Worm (Caenorhabditis elegans) whole organism, L1 larva: ENCODE data around the gene T09A5.15.

ENCODE experiments used
- C34B4.2 ChIP-seq: sonication (generic microtip); optimal IDR thresholded peaks from 2 replicates; lab custom pipeline; 2017; ENCODE audit warnings: mild to moderate bottlenecking, missing genetic modification characterization, missing compliant biosample characterization
- aha-1 ChIP-seq: fragments of 150-350 bp; optimal IDR thresholded peaks from 2 replicates; lab custom pipeline; 2014; ENCODE audit warnings: missing biosample characterization, missing genetic modification characterization
- aly-2 ChIP-seq: fragments of 150-350 bp; optimal IDR thresholded peaks from 2 replicates; lab custom pipeline; 2014; ENCODE audit warnings: missing biosample characterization, missing genetic modification characterization
- fos-1 ChIP-seq: fragments of 150-350 bp; optimal IDR thresholded peaks from 2 replicates; lab custom pipeline; 2014; ENCODE audit warnings: missing biosample characterization, missing genetic modification characterization
- jun-1 ChIP-seq: fragments of 150-350 bp; optimal IDR thresholded peaks from 2 replicates; lab custom pipeline; 2014; ENCODE audit warnings: missing biosample characterization, missing genetic modification reagents, missing genetic modification characterization
- lin-15B ChIP-seq: fragments of 150-350 bp; sonication (generic microtip); optimal IDR thresholded peaks from 3 replicates; lab custom pipeline; 2014; ENCODE audit warnings: missing biosample characterization, missing genetic modification characterization
- nhr-237 ChIP-seq: fragments of 150-350 bp; optimal IDR thresholded peaks from 2 replicates; lab custom pipeline; 2014; ENCODE audit warnings: missing biosample characterization, missing genetic modification characterization
- nhr-76 ChIP-seq: sonication (generic microtip); optimal IDR thresholded peaks from 2 replicates; lab custom pipeline; 2017; ENCODE audit warnings: missing biosample characterization, missing genetic modification characterization
- snpc-4 ChIP-seq: fragments of 150-350 bp; optimal IDR thresholded peaks from 2 replicates; lab custom pipeline; 2014; ENCODE audit warnings: missing biosample characterization, missing genetic modification characterization
- sptf-1 ChIP-seq: fragments of 150-350 bp; optimal IDR thresholded peaks from 2 replicates; lab custom pipeline; 2014; ENCODE audit warnings: missing biosample characterization, missing genetic modification characterization
- unc-62 ChIP-seq: fragments of 150-350 bp; optimal IDR thresholded peaks from 2 replicates; lab custom pipeline; 2014; ENCODE audit warnings: missing biosample characterization, missing genetic modification reagents, missing genetic modification characterization

- TF ChIP-seq lin-15B (tag; lab: Kevin White, UChicago) (no peak), aly-2 (no peak), fos-1 (tag; lab: Kevin White, UChicago) (no peak), nhr-237 (tag; lab: Kevin White, UChicago) (no peak), snpc-4 (no peak), aha-1 (tag; lab: Kevin White, UChicago) (no peak), sptf-1 (tag; lab: Kevin White, UChicago) (no peak), nhr-76 (tag; lab: Kevin White, UChicago) (no peak), C34B4.2 (tag; lab: Kevin White, UChicago) (no peak), unc-62 (GFP tag; lab: Kevin White, UChicago) (no peak), jun-1 (tag; lab: Kevin White, UChicago) (no peak)
Measured at ce11 chrII:7808950-7809349, 48.8 kb upstream of the T09A5.15 start.
